Fruit fly (Drosophila melanogaster) Kc167 (cell line): ENCODE data around the gene Actn.

Experiments used
- Myc ChIP-seq: fragments of >200 bp; optimal IDR thresholded peaks from 2 replicates; lab custom pipeline; 2017; ENCODE audit warnings: missing external identifiers
- Sin3A ChIP-seq: fragments of >200 bp; optimal IDR thresholded peaks from 2 replicates; lab custom pipeline; 2018; ENCODE audit warnings: missing external identifiers
- h ChIP-seq: fragments of >200 bp; optimal IDR thresholded peaks from 3 replicates; lab custom pipeline; 2018; ENCODE audit warnings: missing external identifiers
- insv ChIP-seq: fragments of >200 bp; optimal IDR thresholded peaks from 3 replicates; lab custom pipeline; 2018; ENCODE audit warnings: missing external identifiers
- psq ChIP-seq: fragments of >200 bp; optimal IDR thresholded peaks from 2 replicates; lab custom pipeline; 2017; ENCODE audit warnings: missing external identifiers
- ttk ChIP-seq: sonication (Bioruptor generic); optimal IDR thresholded peaks from 2 replicates; lab custom pipeline; 2017; ENCODE audit warnings: missing external identifiers

The Actn gene

dm6 chrX:2041981-2042847 lies at the start of gene Actn, which contains the start of gene usp:
TSS of gene Actn (minus strand) at chrX:2042311.
TSS of gene usp (minus strand) at chrX:2042311.
- no peak for TF ChIP-seq Sin3A (lab: Kevin White, UChicago)
- TF ChIP-seq insv (lab: Kevin White, UChicago) = no peak
- no peak for TF ChIP-seq psq (lab: Kevin White, UChicago)
- TF ChIP-seq ttk = no peak
- no peak for TF ChIP-seq Myc (lab: Kevin White, UChicago)
- TF ChIP-seq h (lab: Kevin White, UChicago) = no peak

dm6 chrX:2089812-2090211 lies 47.7 kb upstream of the Actn start:
- TF ChIP-seq ttk = no peak
- no peak for TF ChIP-seq Myc (lab: Kevin White, UChicago)
- TF ChIP-seq Sin3A (lab: Kevin White, UChicago) = no peak
- no peak for TF ChIP-seq psq (lab: Kevin White, UChicago)
- TF ChIP-seq h (lab: Kevin White, UChicago) = no peak

dm6 chrX:2088798-2089197 lies 46.7 kb upstream of the Actn start:
- no peak for TF ChIP-seq ttk
- no peak for TF ChIP-seq psq (lab: Kevin White, UChicago)
- no peak for TF ChIP-seq Myc (lab: Kevin White, UChicago)
- no peak for TF ChIP-seq h (lab: Kevin White, UChicago)
- TF ChIP-seq Sin3A (lab: Kevin White, UChicago) = no peak
- TF ChIP-seq insv (lab: Kevin White, UChicago) = no peak

dm6 chrX:2087501-2087900 lies 45.4 kb upstream of the Actn start:
- TF ChIP-seq Myc (lab: Kevin White, UChicago) (no peak), psq (lab: Kevin White, UChicago) (no peak), ttk (no peak), h (lab: Kevin White, UChicago) (no peak), insv (lab: Kevin White, UChicago) (no peak), Sin3A (lab: Kevin White, UChicago) (no peak)

dm6 chrX:2083678-2084162 lies 41.6 kb upstream of the Actn start:
- TF ChIP-seq psq (lab: Kevin White, UChicago) (no peak), Sin3A (lab: Kevin White, UChicago) (no peak), h (lab: Kevin White, UChicago) (no peak), insv (lab: Kevin White, UChicago) (no peak), ttk (no peak)

dm6 chrX:2083109-2083508 lies 41.0 kb upstream of the Actn start:
- TF ChIP-seq psq (lab: Kevin White, UChicago) (no peak), Myc (lab: Kevin White, UChicago) (no peak), ttk (no peak), h (lab: Kevin White, UChicago) (no peak), Sin3A (lab: Kevin White, UChicago) (no peak), insv (lab: Kevin White, UChicago) (no peak)

dm6 chrX:2081848-2082365 lies 39.8 kb upstream of the Actn start:
- no peak for TF ChIP-seq psq (lab: Kevin White, UChicago)
- TF ChIP-seq insv (lab: Kevin White, UChicago) = no peak
- no peak for TF ChIP-seq Sin3A (lab: Kevin White, UChicago)
- no peak for TF ChIP-seq Myc (lab: Kevin White, UChicago)

- no peak for TF ChIP-seq psq (lab: Kevin White, UChicago)
- no peak for TF ChIP-seq ttk
- TF ChIP-seq Sin3A (lab: Kevin White, UChicago) = no peak
- TF ChIP-seq h (lab: Kevin White, UChicago) = no peak
- no peak for TF ChIP-seq insv (lab: Kevin White, UChicago)
- no peak for TF ChIP-seq Myc (lab: Kevin White, UChicago)
These were observed 38.3 kb upstream of the Actn start, which contains the start of the genes CG16903 and Unc-76 for dm6 chrX:2080367-2080927. TSS of gene CG16903 (minus strand) at chrX:2080405. TSS of gene Unc-76 (plus strand) at chrX:2080610.

- TF ChIP-seq ttk (no peak), Sin3A (lab: Kevin White, UChicago) (no peak), insv (lab: Kevin White, UChicago) (no peak), h (lab: Kevin White, UChicago) (no peak), Myc (lab: Kevin White, UChicago) (no peak), psq (lab: Kevin White, UChicago) (no peak)
These were observed 34.6 kb upstream of the Actn start, which contains the start of gene CG4025 for dm6 chrX:2076412-2077357. TSS of gene CG4025 (plus strand) at chrX:2076966.

dm6 chrX:2075846-2076377 lies 33.8 kb upstream of the Actn start, which contains the start of gene CG4045:
TSS of gene CG4045 (minus strand) at chrX:2075900.
- no peak for TF ChIP-seq Sin3A (lab: Kevin White, UChicago)
- TF ChIP-seq Myc (lab: Kevin White, UChicago) = no peak
- no peak for TF ChIP-seq h (lab: Kevin White, UChicago)
- TF ChIP-seq ttk = no peak
- no peak for TF ChIP-seq insv (lab: Kevin White, UChicago)
- no peak for TF ChIP-seq psq (lab: Kevin White, UChicago)
